Worm (Caenorhabditis elegans) whole organism, young adult: ENCODE data around the gene K10C9.7.

Experiments
- B0035.1 ChIP-seq: sonication (generic microtip); optimal IDR thresholded peaks from 2 replicates; lab custom pipeline; 2016; ENCODE audit warnings: missing genetic modification characterization, mild to moderate bottlenecking, missing compliant biosample characterization, missing genotype, missing genetic modification reagents
- C17E4.6 ChIP-seq: fragments of 200-800 bp; sonication (Bioruptor generic); IDR thresholded peaks from 2 replicates; pipeline ENCODE4 v1.3.6; 2022; ENCODE audit warnings: missing genetic modification reagents, missing genetic modification characterization, missing compliant biosample characterization
- F52B5.7 ChIP-seq: sonication (generic microtip); optimal IDR thresholded peaks from 2 replicates; lab custom pipeline; 2016; ENCODE audit warnings: mild to moderate bottlenecking, missing genetic modification characterization, missing compliant biosample characterization
- Y53G8AR.9 ChIP-seq: fragments of 200-800 bp; sonication (Bioruptor generic); conservative IDR thresholded peaks from 2 replicates; pipeline ENCODE4 v1.3.6; 2022; ENCODE audit warnings: missing genetic modification reagents, missing genetic modification characterization, missing compliant biosample characterization
- Y79H2A.3 ChIP-seq: fragments of 200-800 bp; sonication (Bioruptor generic); conservative IDR thresholded peaks from 2 replicates; pipeline ENCODE4 v1.3.6; 2022; ENCODE audit warnings: missing genetic modification reagents, missing genetic modification characterization, missing compliant biosample characterization
- Y95B8A.8 ChIP-seq: fragments of 200-800 bp; sonication (Bioruptor generic); IDR thresholded peaks from 2 replicates; pipeline ENCODE4 v1.3.6; 2022; ENCODE audit warnings: missing genetic modification reagents, missing genetic modification characterization, missing compliant biosample characterization
- bed-2 ChIP-seq: fragments of 200-800 bp; sonication (Bioruptor generic); IDR thresholded peaks from 2 replicates; pipeline ENCODE4 v1.3.6; 2022; ENCODE audit warnings: missing genetic modification reagents, missing genetic modification characterization, missing compliant biosample characterization
- ceh-27 ChIP-seq: fragments of 200-800 bp; sonication (Bioruptor generic); optimal IDR thresholded peaks from 2 replicates; lab custom pipeline; 2018; ENCODE audit warnings: mild to moderate bottlenecking, missing genetic modification characterization, moderate library complexity, missing compliant biosample characterization
- chd-7 ChIP-seq: sonication (generic microtip); optimal IDR thresholded peaks from 2 replicates; lab custom pipeline; 2016; ENCODE audit warnings: mild to moderate bottlenecking, missing genetic modification characterization, moderate library complexity, missing compliant biosample characterization
- dpl-1 ChIP-seq: fragments of 150-350 bp; optimal IDR thresholded peaks from 2 replicates; lab custom pipeline; 2014; ENCODE audit warnings: missing biosample characterization, missing genetic modification reagents, missing genetic modification characterization
- egrh-3 ChIP-seq: fragments of 200-800 bp; sonication (Bioruptor generic); IDR thresholded peaks from 2 replicates; pipeline ENCODE4 v1.3.6; 2022; ENCODE audit warnings: missing genetic modification reagents, missing genetic modification characterization, missing compliant biosample characterization
- lin-40 ChIP-seq: sonication (generic microtip); optimal IDR thresholded peaks from 2 replicates; lab custom pipeline; 2016; ENCODE audit warnings: missing genetic modification characterization, mild to moderate bottlenecking, missing compliant biosample characterization, missing genotype, missing genetic modification reagents
- lir-1 ChIP-seq: fragments of 200-800 bp; sonication (Bioruptor generic); conservative IDR thresholded peaks from 2 replicates; pipeline ENCODE4 v1.3.6; 2022; ENCODE audit warnings: missing genetic modification reagents, missing genetic modification characterization, missing compliant biosample characterization
- madf-3 ChIP-seq: fragments of 200-800 bp; sonication (Bioruptor generic); IDR thresholded peaks from 2 replicates; pipeline ENCODE4 v1.3.6; 2022; ENCODE audit warnings: missing genetic modification reagents, missing genetic modification characterization, missing compliant biosample characterization
- mcd-1 ChIP-seq: fragments of 200-800 bp; sonication (Bioruptor generic); IDR thresholded peaks from 2 replicates; pipeline ENCODE4 v1.3.6; 2022; ENCODE audit warnings: missing genetic modification reagents, missing genetic modification characterization, missing compliant biosample characterization
- mes-4 ChIP-seq: sonication (generic microtip); optimal IDR thresholded peaks from 2 replicates; lab custom pipeline; 2016; ENCODE audit warnings: missing genotype, missing genetic modification characterization, missing compliant biosample characterization
- nfya-2 ChIP-seq: fragments of 200-800 bp; sonication (Bioruptor generic); IDR thresholded peaks from 2 replicates; pipeline ENCODE4 v1.3.6; 2022; ENCODE audit warnings: missing genetic modification reagents, missing genetic modification characterization, missing compliant biosample characterization
- nfyb-1 ChIP-seq: fragments of 200-800 bp; sonication (Bioruptor generic); IDR thresholded peaks from 2 replicates; pipeline ENCODE4 v1.3.6; 2022; ENCODE audit warnings: missing genetic modification reagents, missing genetic modification characterization, missing compliant biosample characterization
- nhr-80 ChIP-seq: sonication (generic microtip); optimal IDR thresholded peaks from 2 replicates; lab custom pipeline; 2016; ENCODE audit warnings: missing genetic modification characterization, missing compliant biosample characterization
- pha-4 ChIP-seq: fragments of 150-350 bp; sonication (generic microtip); optimal IDR thresholded peaks from 2 replicates; lab custom pipeline; 2014; ENCODE audit warnings: missing biosample characterization, missing genetic modification reagents, missing genetic modification characterization
- sea-2 ChIP-seq: fragments of 200-800 bp; sonication (Bioruptor generic); IDR thresholded peaks from 2 replicates; pipeline ENCODE4 v1.3.6; 2022; ENCODE audit warnings: missing genetic modification characterization, missing compliant biosample characterization
- snpc-1.3 ChIP-seq: sonication (generic microtip); optimal IDR thresholded peaks from 2 replicates; lab custom pipeline; 2017; ENCODE audit warnings: missing genetic modification characterization, mild to moderate bottlenecking, missing compliant biosample characterization, antibody characterized with exemption, moderate library complexity, missing genotype, missing genetic modification reagents; ENCODE audit not compliant: insufficient read depth
- zfh-2 ChIP-seq: fragments of 200-800 bp; sonication (Bioruptor generic); conservative IDR thresholded peaks from 2 replicates; pipeline ENCODE4 v1.3.6; 2022; ENCODE audit warnings: missing genetic modification reagents, missing genetic modification characterization, missing compliant biosample characterization
- zim-3 ChIP-seq: sonication (generic microtip); optimal IDR thresholded peaks from 2 replicates; lab custom pipeline; 2017; ENCODE audit warnings: mild to moderate bottlenecking, missing genetic modification characterization, moderate library complexity, missing compliant biosample characterization
- ztf-25 ChIP-seq: fragments of 200-800 bp; sonication (Bioruptor generic); IDR thresholded peaks from 2 replicates; pipeline ENCODE4 v1.3.6; 2022; ENCODE audit warnings: missing genetic modification reagents, missing genetic modification characterization, missing compliant biosample characterization

Gene K10C9.7

ce11 chrV:1027044-1027443 lies 40.3 kb downstream of the K10C9.7 start, which contains the start of gene R09A1.3:
Gene R09A1.3, minus strand, starts transcription at chrV:1027074.
- no peak for TF ChIP-seq zim-3 (tag; lab: Kevin White, UChicago)
- TF ChIP-seq nhr-80 (tag; lab: Kevin White, UChicago): peak; percentile 7

- TF ChIP-seq lir-1 (GFP tag; lab: Robert Waterston, UW) (no peak), lin-40 (no peak), mes-4 (tag; lab: Kevin White, UChicago) (no peak), C17E4.6 (no peak), mcd-1 (GFP tag; lab: Robert Waterston, UW) (no peak), B0035.1 (tag; lab: Kevin White, UChicago) (no peak), zfh-2 (no peak), F52B5.7 (tag; lab: Kevin White, UChicago) (no peak), pha-4 (tag; lab: Kevin White, UChicago) (no peak), madf-3 (no peak), nfya-2 (GFP tag; lab: Robert Waterston, UW) (no peak)
- TF ChIP-seq, all 124 proteins: peak for 0
Measured at ce11 chrV:1023367-1023766, 44.0 kb downstream of the K10C9.7 start, which contains the start of gene pei-2. Gene pei-2, minus strand, starts transcription at chrV:1023467.

- TF ChIP-seq egrh-3 (GFP tag; lab: Robert Waterston, UW) (peak; percentile 96), Y53G8AR.9 (GFP tag; lab: Robert Waterston, UW) (no peak), zfh-2 (peak; percentile 79), ztf-25 (GFP tag; lab: Robert Waterston, UW) (peak; percentile 56; the same call in 1 of the 2 replicates), bed-2 (GFP tag; lab: Robert Waterston, UW) (no peak), snpc-1.3 (no peak), mcd-1 (GFP tag; lab: Robert Waterston, UW) (0 out of 2 replicates have a peak, but pooled peaks have one; percentile 24), dpl-1 (GFP tag; lab: Kevin White, UChicago) (no peak), F52B5.7 (tag; lab: Kevin White, UChicago) (peak; percentile 1), sea-2 (GFP tag; lab: Robert Waterston, UW) (no peak), Y79H2A.3 (GFP tag; lab: Robert Waterston, UW) (no peak), ceh-27 (GFP tag; lab: Kevin White, UChicago) (peak; percentile 6), Y95B8A.8 (GFP tag; lab: Robert Waterston, UW) (0 out of 2 replicates have a peak, but pooled peaks have one; percentile 44), chd-7 (tag; lab: Kevin White, UChicago) (peak; percentile 4)
Measured at ce11 chrV:1021456-1021855, 45.9 kb downstream of the K10C9.7 start.

ce11 chrV:1017196-1017595 lies 50.2 kb downstream of the K10C9.7 start:
- TF ChIP-seq lin-40: no peak
- peak; percentile 77 for TF ChIP-seq nfyb-1 (GFP tag; lab: Robert Waterston, UW)
